Fruit fly (Drosophila melanogaster) whole organism, embryonic: ENCODE measurements around the gene Ykt6.

Experiments used
- Atf3 ChIP-seq: fragments of 200-800 bp; sonication (Bioruptor generic); optimal IDR thresholded peaks from 3 replicates; lab custom pipeline; 2016; ENCODE audit warnings: missing biosample characterization, missing genetic modification characterization
- Atf6 ChIP-seq: fragments of 200-800 bp; sonication (Bioruptor generic); IDR thresholded peaks from 2 replicates; pipeline ENCODE4 v1.3.6; 2022; ENCODE audit warnings: missing biosample characterization, missing genetic modification characterization
- CG10147 ChIP-seq: fragments of 200-800 bp; sonication (Bioruptor generic); optimal IDR thresholded peaks from 2 replicates; lab custom pipeline; 2019; ENCODE audit warnings: missing biosample characterization, mild to moderate bottlenecking, missing genetic modification characterization, moderate library complexity
- CG10565 ChIP-seq: fragments of 200-800 bp; sonication (Bioruptor generic); optimal IDR thresholded peaks from 3 replicates; lab custom pipeline; 2016; ENCODE audit warnings: missing biosample characterization, mild to moderate bottlenecking, missing genetic modification characterization
- CG12744 ChIP-seq: fragments of 200-800 bp; sonication (Bioruptor generic); optimal IDR thresholded peaks from 2 replicates; lab custom pipeline; 2016; ENCODE audit warnings: missing biosample characterization, missing genetic modification characterization
- CG12942 ChIP-seq: fragments of 200-800 bp; sonication (Bioruptor generic); optimal IDR thresholded peaks from 3 replicates; lab custom pipeline; 2016; ENCODE audit warnings: missing biosample characterization, missing genetic modification characterization
- CG4282 ChIP-seq: fragments of 200-800 bp; sonication (Bioruptor generic); optimal IDR thresholded peaks from 2 replicates; lab custom pipeline; 2016; ENCODE audit warnings: missing biosample characterization, missing genetic modification characterization
- CG4328 ChIP-seq: fragments of 200-800 bp; sonication (Bioruptor generic); optimal IDR thresholded peaks from 3 replicates; lab custom pipeline; 2017; ENCODE audit warnings: missing biosample characterization, missing genetic modification reagents, missing genetic modification characterization
- CG43689 ChIP-seq: fragments of 200-800 bp; sonication (Bioruptor generic); IDR thresholded peaks from 2 replicates; pipeline ENCODE4 v1.3.6; 2022; ENCODE audit warnings: missing biosample characterization, missing genetic modification characterization
- CG4404 ChIP-seq: fragments of 200-800 bp; sonication (Bioruptor generic); IDR thresholded peaks from 2 replicates; pipeline ENCODE4 v1.3.6; 2022; ENCODE audit warnings: missing biosample characterization, missing genetic modification characterization
- CG4617 ChIP-seq: fragments of 200-800 bp; sonication (Bioruptor generic); optimal IDR thresholded peaks from 3 replicates; lab custom pipeline; 2016; ENCODE audit warnings: missing biosample characterization, missing genetic modification characterization, borderline replicate concordance
- CG4820 ChIP-seq: fragments of 200-800 bp; sonication (Bioruptor generic); optimal IDR thresholded peaks from 3 replicates; lab custom pipeline; 2016; ENCODE audit warnings: missing biosample characterization, missing genetic modification characterization
- CG6683 ChIP-seq: fragments of 200-800 bp; sonication (Bioruptor generic); optimal IDR thresholded peaks from 2 replicates; lab custom pipeline; 2017; ENCODE audit warnings: missing biosample characterization, mild to moderate bottlenecking, missing genetic modification characterization, missing genetic modification reagents
- CG7786 ChIP-seq: fragments of 200-800 bp; sonication (Bioruptor generic); optimal IDR thresholded peaks from 2 replicates; lab custom pipeline; 2016; ENCODE audit warnings: missing biosample characterization, missing genetic modification characterization
- CG8388 ChIP-seq: fragments of 200-800 bp; sonication (Bioruptor generic); optimal IDR thresholded peaks from 2 replicates; lab custom pipeline; 2019; ENCODE audit warnings: missing biosample characterization, mild to moderate bottlenecking, missing genetic modification characterization, moderate library complexity
- CG8765 ChIP-seq: fragments of 200-800 bp; sonication (Bioruptor generic); IDR thresholded peaks from 2 replicates; pipeline ENCODE4 v1.3.6; 2022; ENCODE audit warnings: missing biosample characterization, missing genetic modification characterization
- Dip3 ChIP-seq: fragments of 200-800 bp; sonication (Bioruptor generic); optimal IDR thresholded peaks from 3 replicates; lab custom pipeline; 2016; ENCODE audit warnings: missing biosample characterization, missing genetic modification characterization
- Doc2 ChIP-seq: fragments of 200-800 bp; sonication (Bioruptor generic); IDR thresholded peaks from 2 replicates; pipeline ENCODE4 v1.3.6; 2022; ENCODE audit warnings: missing biosample characterization, missing genetic modification characterization
- Hr51 ChIP-seq, 2 experiments: fragments of 200-800 bp; sonication (Bioruptor generic); optimal IDR thresholded peaks; 2 replicates in 1 of 2; 3 replicates in 1 of 2; lab custom pipeline; 2016 to 2018; ENCODE audit warnings: missing biosample characterization in 2 of 2, missing genetic modification characterization in 2 of 2, mild to moderate bottlenecking in 1 of 2, moderate library complexity in 1 of 2
- Max ChIP-seq: fragments of 200-800 bp; sonication (Bioruptor generic); optimal IDR thresholded peaks from 2 replicates; lab custom pipeline; 2016; ENCODE audit warnings: missing biosample characterization, mild to moderate bottlenecking, missing genetic modification characterization
- Mes4 ChIP-seq: fragments of 200-800 bp; sonication (Bioruptor generic); optimal IDR thresholded peaks from 2 replicates; lab custom pipeline; 2016; ENCODE audit warnings: missing biosample characterization, missing genetic modification characterization
- PHDP ChIP-seq: fragments of 200-800 bp; sonication (Bioruptor generic); optimal IDR thresholded peaks from 3 replicates; lab custom pipeline; 2018; ENCODE audit warnings: missing biosample characterization, mild to moderate bottlenecking, missing genetic modification characterization, moderate library complexity
- Ravus ChIP-seq: fragments of 200-800 bp; sonication (Bioruptor generic); IDR thresholded peaks from 2 replicates; pipeline ENCODE4 v1.3.6; 2022; ENCODE audit warnings: missing biosample characterization, missing genetic modification characterization
- ap ChIP-seq: fragments of 200-800 bp; sonication (Bioruptor generic); IDR thresholded peaks from 2 replicates; pipeline ENCODE4 v1.3.6; 2022; ENCODE audit warnings: missing biosample characterization, missing genetic modification characterization
- ara ChIP-seq: fragments of 200-800 bp; sonication (Bioruptor generic); IDR thresholded peaks from 2 replicates; pipeline ENCODE4 v1.3.6; 2022; ENCODE audit warnings: missing biosample characterization, missing genetic modification characterization
- ase ChIP-seq: fragments of 200-800 bp; sonication (Bioruptor generic); IDR thresholded peaks from 3 replicates; pipeline ENCODE4 v1.3.6; 2022; ENCODE audit warnings: missing biosample characterization, missing genetic modification characterization
- chif ChIP-seq, 2 experiments: fragments of 200-800 bp; sonication (Bioruptor generic); optimal IDR thresholded peaks; 3 replicates each; lab custom pipeline; 2016; ENCODE audit warnings: missing biosample characterization in 2 of 2, missing genetic modification characterization in 2 of 2
- crol ChIP-seq: fragments of 200-800 bp; sonication (Bioruptor generic); IDR thresholded peaks from 2 replicates; pipeline ENCODE4 v1.3.6; 2022; ENCODE audit warnings: missing biosample characterization, missing genetic modification characterization
- ems ChIP-seq: fragments of 200-800 bp; sonication (Bioruptor generic); optimal IDR thresholded peaks from 3 replicates; lab custom pipeline; 2016; ENCODE audit warnings: missing biosample characterization, missing genetic modification characterization
- eve ChIP-seq, 2 experiments: fragments of >200 bp; optimal IDR thresholded peaks; 2 replicates each; lab custom pipeline; 2017; ENCODE audit warnings: missing biosample characterization in 2 of 2, missing genetic modification characterization in 2 of 2
- exex ChIP-seq: fragments of 200-800 bp; sonication (Bioruptor generic); optimal IDR thresholded peaks from 4 replicates; lab custom pipeline; 2018; ENCODE audit warnings: missing biosample characterization, mild to moderate bottlenecking, missing genetic modification characterization, moderate library complexity
- fd102C ChIP-seq: fragments of 200-800 bp; sonication (Bioruptor generic); optimal IDR thresholded peaks from 2 replicates; lab custom pipeline; 2018; ENCODE audit warnings: missing biosample characterization, mild to moderate bottlenecking, missing genetic modification characterization, moderate library complexity
- gce ChIP-seq: fragments of 200-800 bp; sonication (Bioruptor generic); IDR thresholded peaks from 3 replicates; pipeline ENCODE4 v1.3.6; 2022; ENCODE audit warnings: missing biosample characterization, missing genetic modification characterization
- gsb ChIP-seq: fragments of 200-800 bp; sonication (Bioruptor generic); IDR thresholded peaks from 2 replicates; pipeline ENCODE4 v1.3.6; 2022; ENCODE audit warnings: missing biosample characterization, missing genetic modification characterization
- hbn ChIP-seq: fragments of 200-800 bp; sonication (Bioruptor generic); IDR thresholded peaks from 2 replicates; pipeline ENCODE4 v1.3.6; 2022; ENCODE audit warnings: missing biosample characterization, missing genetic modification characterization; ENCODE audit not compliant: partially characterized antibody
- hkb ChIP-seq, 2 experiments: fragments of 200-800 bp in 1 of 2; fragments of >200 bp in 1 of 2; sonication (Bioruptor generic) in 1 of 2; IDR thresholded peaks in 1 of 2; optimal IDR thresholded peaks in 1 of 2; 2 replicates each; pipeline versions ENCODE4 v1.3.6 to Lab custom; 2017 to 2022; ENCODE audit warnings: missing biosample characterization in 1 of 2, missing genetic modification characterization in 1 of 2
- kay ChIP-seq: fragments of 200-800 bp; sonication (Bioruptor generic); optimal IDR thresholded peaks from 2 replicates; lab custom pipeline; 2016; ENCODE audit warnings: missing biosample characterization, missing genetic modification characterization
- klu ChIP-seq: fragments of 200-800 bp; sonication (Bioruptor generic); IDR thresholded peaks from 2 replicates; pipeline ENCODE4 v1.3.6; 2022; ENCODE audit warnings: missing biosample characterization, missing genetic modification characterization
- knrl ChIP-seq: fragments of 200-800 bp; sonication (Bioruptor generic); IDR thresholded peaks from 3 replicates; pipeline ENCODE4 v1.3.6; 2022; ENCODE audit warnings: missing biosample characterization, missing genetic modification characterization; ENCODE audit not compliant: partially characterized antibody
- luna ChIP-seq: fragments of 200-800 bp; sonication (Bioruptor generic); optimal IDR thresholded peaks from 2 replicates; lab custom pipeline; 2016; ENCODE audit warnings: missing biosample characterization, missing genetic modification characterization
- odd ChIP-seq: fragments of 200-800 bp; sonication (Bioruptor generic); optimal IDR thresholded peaks from 2 replicates; lab custom pipeline; 2017; ENCODE audit warnings: missing biosample characterization, mild to moderate bottlenecking, missing genetic modification characterization
- onecut ChIP-seq: fragments of 200-800 bp; sonication (Bioruptor generic); IDR thresholded peaks from 2 replicates; pipeline ENCODE4 v1.3.6; 2022; ENCODE audit warnings: missing biosample characterization, missing genetic modification characterization
- rib ChIP-seq: fragments of 200-800 bp; sonication (Bioruptor generic); IDR thresholded peaks from 2 replicates; pipeline ENCODE4 v1.3.6; 2022; ENCODE audit warnings: missing biosample characterization, missing genetic modification characterization
- salm ChIP-seq: fragments of 200-800 bp; sonication (Bioruptor generic); optimal IDR thresholded peaks from 2 replicates; lab custom pipeline; 2018; ENCODE audit warnings: missing biosample characterization, mild to moderate bottlenecking, missing genetic modification characterization
- sd ChIP-seq: fragments of 200-800 bp; sonication (Bioruptor generic); optimal IDR thresholded peaks from 3 replicates; lab custom pipeline; 2018; ENCODE audit warnings: missing biosample characterization, mild to moderate bottlenecking, missing genetic modification characterization, moderate library complexity
- unc-4 ChIP-seq: fragments of 200-800 bp; sonication (Bioruptor generic); IDR thresholded peaks from 2 replicates; pipeline ENCODE4 v1.3.6; 2022; ENCODE audit warnings: missing biosample characterization, missing genetic modification characterization; ENCODE audit not compliant: partially characterized antibody
- vnd ChIP-seq: fragments of 200-800 bp; sonication (Bioruptor generic); IDR thresholded peaks from 3 replicates; pipeline ENCODE4 v1.3.6; 2022; ENCODE audit warnings: missing biosample characterization, missing genetic modification characterization; ENCODE audit not compliant: partially characterized antibody
- wek ChIP-seq: fragments of 200-800 bp; sonication (Bioruptor generic); optimal IDR thresholded peaks from 3 replicates; lab custom pipeline; 2018; ENCODE audit warnings: missing biosample characterization, mild to moderate bottlenecking, missing genetic modification characterization, moderate library complexity
- yki ChIP-seq: fragments of >200 bp; optimal IDR thresholded peaks from 3 replicates; lab custom pipeline; 2018

The Ykt6 gene

DNA sequence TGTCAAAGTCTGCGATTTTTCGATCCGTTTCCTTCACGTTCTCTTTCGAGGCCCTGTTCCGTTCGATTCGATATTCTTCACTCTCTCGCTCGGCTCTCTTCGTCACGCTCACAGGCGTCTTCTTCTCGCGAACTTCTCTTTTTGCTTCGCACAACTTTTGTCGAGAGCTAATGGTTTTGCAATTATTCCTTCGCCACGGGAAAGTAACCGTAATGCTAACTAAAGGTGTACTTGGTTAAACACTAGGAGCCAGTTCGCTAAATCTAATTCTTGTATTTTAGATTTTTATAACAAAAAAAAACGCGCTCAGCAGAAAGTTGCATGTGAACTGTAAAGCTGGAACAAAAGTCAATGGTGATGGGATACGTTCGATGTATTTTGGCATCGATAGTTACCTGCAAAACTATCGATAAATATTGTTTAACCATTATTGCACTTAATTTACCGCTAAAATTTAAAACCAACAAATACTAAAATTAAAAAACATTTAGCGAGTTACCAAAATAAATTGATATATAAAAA, 10.9 kb downstream of the Ykt6 start, which contains the start of gene mahe (continued):
- TF ChIP-seq salm (tag; lab: Kevin White, UChicago) (no peak), luna (GFP tag; lab: Kevin White, UChicago) (no peak), Atf3 (GFP tag; lab: Kevin White, UChicago) (no peak), CG4328 (GFP tag; lab: Kevin White, UChicago) (no peak), Max (no peak), rib (no peak), ems (GFP tag; lab: Kevin White, UChicago) (no peak), hkb (optimal IDR thresholded peaks at IDR 0.05; lab: Kevin White, UChicago) (no peak), hkb (GFP tag; IDR thresholded peaks at IDR 0.05; lab: Robert Waterston, UW) (no peak), CG12744 (GFP tag; lab: Kevin White, UChicago) (no peak), crol (GFP tag; lab: Robert Waterston, UW) (no peak), gce (GFP tag; lab: Robert Waterston, UW) (no peak), klu (GFP tag; lab: Robert Waterston, UW) (no peak), CG10565 (GFP tag; lab: Kevin White, UChicago) (no peak), CG6683 (GFP tag; lab: Kevin White, UChicago) (no peak), CG4820 (GFP tag; lab: Kevin White, UChicago) (no peak), CG43689 (GFP tag; lab: Robert Waterston, UW) (no peak), PHDP (no peak), unc-4 (GFP tag; lab: Robert Waterston, UW) (peak; percentile 85), yki (peak; percentile 43), CG7786 (GFP tag; lab: Kevin White, UChicago) (no peak), knrl (GFP tag; lab: Robert Waterston, UW) (peak; percentile 80), onecut (GFP tag; lab: Robert Waterston, UW) (no peak), vnd (GFP tag; lab: Robert Waterston, UW) (peak; percentile 69; the same call in 2 of the 3 replicates)

DNA sequence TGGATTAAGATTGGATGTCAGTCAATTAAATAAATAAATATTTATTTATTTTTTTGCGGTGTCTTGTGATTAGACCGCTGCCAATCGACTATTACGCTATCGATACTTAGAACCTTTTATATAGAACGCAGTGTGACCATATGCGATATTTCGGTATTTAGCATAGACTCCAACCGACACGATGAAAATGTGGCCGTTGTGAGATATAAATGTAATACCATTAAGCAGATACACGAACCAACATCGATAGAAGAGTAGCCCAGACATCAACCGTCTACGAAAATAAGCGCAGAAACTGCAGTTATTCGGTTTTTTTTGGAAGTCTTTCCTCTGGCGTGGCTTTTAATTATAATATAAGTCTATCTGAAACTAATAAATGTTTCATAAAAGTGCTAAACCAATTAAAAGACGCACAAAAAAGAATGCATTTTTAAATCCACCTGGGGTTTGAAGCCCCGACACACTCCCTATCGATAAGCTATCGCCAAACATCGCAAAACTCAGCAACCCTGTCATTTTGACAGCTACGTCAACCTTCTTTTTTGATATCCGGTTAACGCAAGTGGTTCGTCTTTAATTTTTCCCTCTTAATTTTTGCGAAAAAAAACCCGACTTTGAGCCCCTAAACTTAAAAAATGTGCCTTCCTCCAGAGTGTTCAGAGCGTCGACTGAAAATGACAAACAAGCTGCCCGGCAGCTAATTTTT, 13.2 kb downstream of the Ykt6 start, which contains the start of the genes Dhdds and RpS14a:
Gene Dhdds, minus strand, starts transcription at position 142 of the 706 bp plus-strand sequence.
Gene RpS14a, plus strand, starts transcription at position 533 of the 706 bp plus-strand sequence.
- TF ChIP-seq exex (tag; lab: Kevin White, UChicago): no peak
- peak; percentile 9 for TF ChIP-seq sd
- no peak for TF ChIP-seq Doc2 (GFP tag; lab: Robert Waterston, UW)
- peak; percentile 5 for TF ChIP-seq CG4282
- no peak for TF ChIP-seq ap (GFP tag; lab: Robert Waterston, UW)
- peak; percentile 72 for TF ChIP-seq CG10147 (GFP tag; lab: Kevin White, UChicago)
- TF ChIP-seq chif (GFP tag; optimal IDR thresholded peaks at IDR 0.05; lab: Kevin White, UChicago): peak; percentile 12 to 59
- TF ChIP-seq CG4617 (GFP tag; lab: Kevin White, UChicago): peak; percentile 6
- TF ChIP-seq Atf6: no peak
- TF ChIP-seq ase (GFP tag; lab: Robert Waterston, UW): no peak
- TF ChIP-seq Ravus (GFP tag; lab: Robert Waterston, UW): no peak
- peak; percentile 71 for TF ChIP-seq unc-4 (GFP tag; lab: Robert Waterston, UW)
- TF ChIP-seq Hr51 (GFP tag; optimal IDR thresholded peaks at IDR 0.05; lab: Kevin White, UChicago): peak; percentile 43 to 54
- peak; percentile 71 for TF ChIP-seq Mes4
- peak; percentile 45 for TF ChIP-seq CG8388
- no peak for TF ChIP-seq ara (GFP tag; lab: Robert Waterston, UW)
- TF ChIP-seq hbn: peak; percentile 65; the same call in 1 of the 2 replicates
- no peak for TF ChIP-seq fd102C (GFP tag; lab: Kevin White, UChicago)
- TF ChIP-seq CG12942 (GFP tag; lab: Kevin White, UChicago): no peak
- TF ChIP-seq Dip3: no peak
- TF ChIP-seq kay (GFP tag; lab: Kevin White, UChicago): no peak
- TF ChIP-seq eve (GFP tag; optimal IDR thresholded peaks at IDR 0.05; lab: Kevin White, UChicago): no peak
- TF ChIP-seq CG8765 (GFP tag; lab: Robert Waterston, UW): no peak
- peak; percentile 54 for TF ChIP-seq odd (GFP tag; lab: Kevin White, UChicago)
- no peak for TF ChIP-seq CG4404
- no peak for TF ChIP-seq gsb (GFP tag; lab: Robert Waterston, UW)
- peak; percentile 17 for TF ChIP-seq wek (GFP tag; lab: Kevin White, UChicago)
